Worm (Caenorhabditis elegans) whole organism, mixed stage, embryonic: ENCODE measurements around the gene C55A1.11.
A peak's percentile ranks its signal among the peaks of the same experiment; 100 is the strongest.

Source experiments
- M03D4.4 ChIP-seq: sonication (generic microtip); optimal IDR thresholded peaks from 2 replicates; lab custom pipeline; 2017; ENCODE audit warnings: mild to moderate bottlenecking, missing genetic modification characterization, missing compliant biosample characterization
- bed-3 ChIP-seq: fragments of 200-800 bp; sonication (Bioruptor generic); optimal IDR thresholded peaks from 3 replicates; lab custom pipeline; 2018; ENCODE audit warnings: mild to moderate bottlenecking, missing genetic modification characterization, moderate library complexity, missing compliant biosample characterization
- blmp-1 ChIP-seq: fragments of 150-350 bp; optimal IDR thresholded peaks from 2 replicates; lab custom pipeline; 2014; ENCODE audit warnings: missing biosample characterization, missing genetic modification characterization
- ceh-39 ChIP-seq: fragments of 150-350 bp; optimal IDR thresholded peaks from 2 replicates; lab custom pipeline; 2014; ENCODE audit warnings: missing biosample characterization, missing genetic modification characterization
- ceh-43 ChIP-seq: fragments of 200-800 bp; sonication (Bioruptor generic); optimal IDR thresholded peaks from 2 replicates; lab custom pipeline; 2018; ENCODE audit warnings: mild to moderate bottlenecking, missing genetic modification characterization, moderate library complexity, missing compliant biosample characterization
- ceh-83 ChIP-seq: fragments of 200-800 bp; sonication (Bioruptor generic); optimal IDR thresholded peaks from 2 replicates; lab custom pipeline; 2018; ENCODE audit warnings: mild to moderate bottlenecking, missing genetic modification characterization, missing compliant biosample characterization
- ces-1 ChIP-seq: fragments of 150-350 bp; optimal IDR thresholded peaks from 2 replicates; lab custom pipeline; 2014; ENCODE audit warnings: missing biosample characterization, missing genetic modification reagents, missing genetic modification characterization
- cnd-1 ChIP-seq: fragments of 200-800 bp; sonication (Bioruptor generic); optimal IDR thresholded peaks from 2 replicates; lab custom pipeline; 2018; ENCODE audit warnings: mild to moderate bottlenecking, missing genetic modification characterization, missing compliant biosample characterization
- drap-1 ChIP-seq: fragments of 200-800 bp; sonication (Bioruptor generic); optimal IDR thresholded peaks from 3 replicates; lab custom pipeline; 2018; ENCODE audit warnings: mild to moderate bottlenecking, missing genetic modification characterization, missing compliant biosample characterization
- elt-1 ChIP-seq: sonication (generic microtip); optimal IDR thresholded peaks from 2 replicates; lab custom pipeline; 2017; ENCODE audit warnings: missing genetic modification characterization, mild to moderate bottlenecking, missing compliant biosample characterization, antibody characterized with exemption, moderate library complexity, borderline replicate concordance; ENCODE audit not compliant: insufficient read depth
- elt-3 ChIP-seq: fragments of 150-350 bp; optimal IDR thresholded peaks from 2 replicates; lab custom pipeline; 2014; ENCODE audit warnings: missing biosample characterization, missing genetic modification characterization
- flh-1 ChIP-seq: fragments of 200-800 bp; sonication (Bioruptor generic); optimal IDR thresholded peaks from 2 replicates; lab custom pipeline; 2018; ENCODE audit warnings: mild to moderate bottlenecking, missing genetic modification characterization, moderate library complexity, missing compliant biosample characterization
- hlh-1 ChIP-seq: fragments of 150-350 bp; optimal IDR thresholded peaks from 2 replicates; lab custom pipeline; 2014; ENCODE audit warnings: missing biosample characterization, missing genetic modification reagents, missing genetic modification characterization
- lin-13 ChIP-seq: fragments of 150-350 bp; optimal IDR thresholded peaks from 2 replicates; lab custom pipeline; 2014; ENCODE audit warnings: missing biosample characterization, missing genetic modification characterization
- lin-32 ChIP-seq: fragments of 200-800 bp; sonication (Bioruptor generic); optimal IDR thresholded peaks from 2 replicates; lab custom pipeline; 2018; ENCODE audit warnings: mild to moderate bottlenecking, missing genetic modification characterization, missing compliant biosample characterization
- lsy-2 ChIP-seq: fragments of 150-350 bp; optimal IDR thresholded peaks from 2 replicates; lab custom pipeline; 2014; ENCODE audit warnings: missing biosample characterization, missing genetic modification characterization
- mls-2 ChIP-seq: sonication (generic microtip); optimal IDR thresholded peaks from 2 replicates; lab custom pipeline; 2016; ENCODE audit warnings: mild to moderate bottlenecking, missing genetic modification characterization, moderate library complexity, missing compliant biosample characterization
- nhr-12 ChIP-seq: fragments of 150-350 bp; optimal IDR thresholded peaks from 2 replicates; lab custom pipeline; 2014; ENCODE audit warnings: missing biosample characterization, missing genetic modification characterization
- nhr-2 ChIP-seq: fragments of 150-350 bp; optimal IDR thresholded peaks from 2 replicates; lab custom pipeline; 2014; ENCODE audit warnings: missing biosample characterization, missing genetic modification characterization
- nhr-237 ChIP-seq: fragments of 150-350 bp; optimal IDR thresholded peaks from 2 replicates; lab custom pipeline; 2014; ENCODE audit warnings: missing biosample characterization, missing genetic modification characterization
- nhr-28 ChIP-seq: fragments of 150-350 bp; optimal IDR thresholded peaks from 2 replicates; lab custom pipeline; 2014; ENCODE audit warnings: missing biosample characterization, missing genetic modification characterization
- nhr-76 ChIP-seq: sonication (generic microtip); optimal IDR thresholded peaks from 2 replicates; lab custom pipeline; 2017; ENCODE audit warnings: missing biosample characterization, missing genetic modification characterization
- pha-4 ChIP-seq: fragments of 150-350 bp; optimal IDR thresholded peaks from 2 replicates; lab custom pipeline; 2018; ENCODE audit warnings: missing biosample characterization, missing genetic modification reagents, missing genetic modification characterization
- sem-2 ChIP-seq: fragments of 200-800 bp; sonication (Bioruptor generic); optimal IDR thresholded peaks from 2 replicates; lab custom pipeline; 2018; ENCODE audit warnings: mild to moderate bottlenecking, missing genetic modification characterization, missing compliant biosample characterization
- snpc-4 ChIP-seq: fragments of 150-350 bp; optimal IDR thresholded peaks from 2 replicates; lab custom pipeline; 2014; ENCODE audit warnings: missing biosample characterization, missing genetic modification characterization
- sptf-1 ChIP-seq: sonication (generic microtip); optimal IDR thresholded peaks from 2 replicates; lab custom pipeline; 2017; ENCODE audit warnings: mild to moderate bottlenecking, missing genetic modification characterization, moderate library complexity, missing compliant biosample characterization
- tbx-8 ChIP-seq: fragments of 200-800 bp; sonication (Bioruptor generic); optimal IDR thresholded peaks from 2 replicates; lab custom pipeline; 2018; ENCODE audit warnings: mild to moderate bottlenecking, missing genetic modification characterization, moderate library complexity, missing compliant biosample characterization
- unc-120 ChIP-seq: sonication (generic microtip); optimal IDR thresholded peaks from 2 replicates; lab custom pipeline; 2017; ENCODE audit warnings: missing genetic modification characterization, missing compliant biosample characterization; ENCODE audit not compliant: poor library complexity, severe bottlenecking
- unc-39 ChIP-seq: fragments of 150-350 bp; optimal IDR thresholded peaks from 2 replicates; lab custom pipeline; 2014; ENCODE audit warnings: missing biosample characterization, missing genetic modification characterization
- unc-62 ChIP-seq: fragments of 150-350 bp; optimal IDR thresholded peaks from 2 replicates; lab custom pipeline; 2014; ENCODE audit warnings: missing biosample characterization, missing genetic modification reagents, missing genetic modification characterization
- zip-8 ChIP-seq: fragments of 150-350 bp; optimal IDR thresholded peaks from 2 replicates; lab custom pipeline; 2014; ENCODE audit warnings: missing biosample characterization, missing genetic modification characterization
- ztf-11 ChIP-seq: fragments of 150-350 bp; optimal IDR thresholded peaks from 2 replicates; lab custom pipeline; 2014; ENCODE audit warnings: missing biosample characterization, missing genetic modification characterization

Gene C55A1.11

ce11 chrV:15625561-15625960 is at the start of gene C55A1.11:
Gene C55A1.11, plus strand, starts transcription at chrV:15625861.
- no peak for TF ChIP-seq ztf-11 (tag; lab: Kevin White, UChicago)
- TF ChIP-seq, all 35 proteins: peak for 0

- TF ChIP-seq tbx-8 (no peak), ztf-11 (tag; lab: Kevin White, UChicago) (no peak), bed-3 (no peak), unc-62 (GFP tag; lab: Kevin White, UChicago) (no peak), ceh-43 (GFP tag; lab: Kevin White, UChicago) (no peak), zip-8 (no peak), M03D4.4 (tag; lab: Kevin White, UChicago) (no peak), ceh-39 (tag; lab: Kevin White, UChicago) (no peak), cnd-1 (no peak), unc-120 (no peak), drap-1 (GFP tag; lab: Kevin White, UChicago) (no peak), nhr-76 (tag; lab: Kevin White, UChicago) (no peak), lsy-2 (tag; lab: Kevin White, UChicago) (no peak), hlh-1 (no peak), blmp-1 (no peak), elt-3 (tag; lab: Kevin White, UChicago) (no peak), snpc-4 (tag; lab: Kevin White, UChicago) (no peak), mls-2 (tag; lab: Kevin White, UChicago) (no peak), pha-4 (tag; lab: Kevin White, UChicago) (no peak), lin-13 (tag; lab: Kevin White, UChicago) (no peak)
Observed at ce11 chrV:15577395-15577896, 48.2 kb upstream of the C55A1.11 start, which contains the start of gene atx-3. Gene atx-3, minus strand, starts transcription at chrV:15577445.

- TF ChIP-seq sptf-1 (no peak), nhr-28 (no peak), ces-1 (GFP tag; lab: Kevin White, UChicago) (peak; percentile 43), elt-1 (no peak), unc-62 (GFP tag; lab: Kevin White, UChicago) (no peak), mls-2 (tag; lab: Kevin White, UChicago) (no peak), pha-4 (tag; lab: Kevin White, UChicago) (peak; percentile 26), snpc-4 (tag; lab: Kevin White, UChicago) (no peak), sem-2 (GFP tag; lab: Kevin White, UChicago) (no peak), flh-1 (GFP tag; lab: Kevin White, UChicago) (no peak), lsy-2 (tag; lab: Kevin White, UChicago) (peak; percentile 10), M03D4.4 (tag; lab: Kevin White, UChicago) (no peak), nhr-237 (tag; lab: Kevin White, UChicago) (no peak), unc-120 (peak; percentile 21)
Observed at ce11 chrV:15578386-15578785, 47.3 kb upstream of the C55A1.11 start, which contains the start of gene F28F8.9. Gene F28F8.9, minus strand, starts transcription at chrV:15578673.

- TF ChIP-seq lsy-2 (tag; lab: Kevin White, UChicago): peak; percentile 88
- TF ChIP-seq, all 35 proteins: peak for 1; not testable (repeated sequence) for 34
Observed at ce11 chrV:15590183-15590667, 35.4 kb upstream of the C55A1.11 start, which contains the start of gene F28F8.7. Gene F28F8.7, minus strand, starts transcription at chrV:15590617.

- no peak for TF ChIP-seq sptf-1
- no peak for TF ChIP-seq ces-1 (GFP tag; lab: Kevin White, UChicago)
- no peak for TF ChIP-seq elt-3 (tag; lab: Kevin White, UChicago)
- TF ChIP-seq lsy-2 (tag; lab: Kevin White, UChicago): no peak
- no peak for TF ChIP-seq mls-2 (tag; lab: Kevin White, UChicago)
- TF ChIP-seq nhr-28: no peak
- TF ChIP-seq nhr-76 (tag; lab: Kevin White, UChicago): no peak
- no peak for TF ChIP-seq hlh-1
- no peak for TF ChIP-seq ceh-83 (GFP tag; lab: Kevin White, UChicago)
- no peak for TF ChIP-seq unc-120
- no peak for TF ChIP-seq unc-39 (tag; lab: Kevin White, UChicago)
- no peak for TF ChIP-seq ztf-11 (tag; lab: Kevin White, UChicago)
- no peak for TF ChIP-seq lin-32 (GFP tag; lab: Kevin White, UChicago)
- TF ChIP-seq nhr-2 (tag; lab: Kevin White, UChicago): no peak
- TF ChIP-seq nhr-12 (tag; lab: Kevin White, UChicago): no peak
- no peak for TF ChIP-seq nhr-237 (tag; lab: Kevin White, UChicago)
- no peak for TF ChIP-seq cnd-1
Observed at ce11 chrV:15594573-15594972, 31.1 kb upstream of the C55A1.11 start, which contains the start of gene fbxa-139. Gene fbxa-139, minus strand, starts transcription at chrV:15594673.
